Fruit fly (Drosophila melanogaster) whole organism, adult: ENCODE measurements around the gene eIF2A.
A peak's percentile ranks its signal among the peaks of the same experiment; 100 is the strongest.

Experiments used
- CG11617 ChIP-seq: fragments of 200-800 bp; sonication (Bioruptor generic); optimal IDR thresholded peaks from 2 replicates; lab custom pipeline; 2017; ENCODE audit warnings: mild to moderate bottlenecking, missing biosample characterization, missing genetic modification reagents, missing genetic modification characterization
- CG12768 ChIP-seq: fragments of 200-800 bp; sonication (Bioruptor generic); optimal IDR thresholded peaks from 2 replicates; lab custom pipeline; 2017; ENCODE audit warnings: missing biosample characterization, missing genetic modification characterization, mild to moderate bottlenecking, moderate library complexity, missing genetic modification reagents
- CG14711 ChIP-seq: fragments of 200-800 bp; sonication (Bioruptor generic); optimal IDR thresholded peaks from 2 replicates; lab custom pipeline; 2018; ENCODE audit warnings: missing biosample characterization, mild to moderate bottlenecking, missing genetic modification characterization, moderate library complexity
- CG1620 ChIP-seq: fragments of 200-800 bp; sonication (Bioruptor generic); optimal IDR thresholded peaks from 2 replicates; lab custom pipeline; 2016; ENCODE audit warnings: missing biosample characterization, missing genetic modification characterization
- CG33017 ChIP-seq: fragments of 200-800 bp; sonication (Bioruptor generic); optimal IDR thresholded peaks from 2 replicates; lab custom pipeline; 2018; ENCODE audit warnings: missing biosample characterization, mild to moderate bottlenecking, missing genetic modification characterization, moderate library complexity
- CG5204 ChIP-seq: fragments of 200-800 bp; sonication (Bioruptor generic); optimal IDR thresholded peaks from 2 replicates; lab custom pipeline; 2016; ENCODE audit warnings: missing biosample characterization, missing genetic modification characterization
- CG7045 ChIP-seq: fragments of 200-800 bp; sonication (Bioruptor generic); optimal IDR thresholded peaks from 2 replicates; lab custom pipeline; 2017; ENCODE audit warnings: missing biosample characterization, mild to moderate bottlenecking, missing genetic modification characterization
- CG7101 ChIP-seq: fragments of 200-800 bp; sonication (Bioruptor generic); optimal IDR thresholded peaks from 2 replicates; lab custom pipeline; 2018; ENCODE audit warnings: missing biosample characterization, mild to moderate bottlenecking, missing genetic modification characterization, moderate library complexity
- Clk ChIP-seq: fragments of 200-800 bp; sonication (Bioruptor generic); optimal IDR thresholded peaks from 2 replicates; lab custom pipeline; 2017; ENCODE audit warnings: missing biosample characterization, missing genetic modification characterization
- Crg-1 ChIP-seq: fragments of 200-800 bp; sonication (Bioruptor generic); optimal IDR thresholded peaks from 2 replicates; lab custom pipeline; 2016; ENCODE audit warnings: missing biosample characterization, missing genetic modification characterization
- Hr96 ChIP-seq: fragments of 200-800 bp; sonication (Bioruptor generic); optimal IDR thresholded peaks from 2 replicates; lab custom pipeline; 2016; ENCODE audit warnings: missing biosample characterization, missing genetic modification characterization
- Mnt ChIP-seq: fragments of 200-800 bp; sonication (Bioruptor generic); optimal IDR thresholded peaks from 2 replicates; lab custom pipeline; 2016; ENCODE audit warnings: missing biosample characterization, mild to moderate bottlenecking, missing genetic modification characterization
- bab1 ChIP-seq: fragments of 200-800 bp; sonication (Bioruptor generic); optimal IDR thresholded peaks from 3 replicates; lab custom pipeline; 2019; ENCODE audit warnings: missing biosample characterization, mild to moderate bottlenecking, missing genetic modification characterization, moderate library complexity
- cic ChIP-seq: fragments of 200-800 bp; sonication (Bioruptor generic); optimal IDR thresholded peaks from 2 replicates; lab custom pipeline; 2017; ENCODE audit warnings: missing biosample characterization, mild to moderate bottlenecking, missing genetic modification characterization, moderate library complexity
- cnc ChIP-seq, 2 experiments: fragments of >200 bp; optimal IDR thresholded peaks; 2 replicates each; lab custom pipeline; 2017
- kay ChIP-seq: fragments of 200-800 bp; sonication (Bioruptor generic); peaks from one replicate; lab custom pipeline; 2016; ENCODE audit warnings: missing biosample characterization, missing genetic modification characterization, borderline replicate concordance
- ovo ChIP-seq: fragments of 200-800 bp; sonication (Bioruptor generic); optimal IDR thresholded peaks from 2 replicates; lab custom pipeline; 2016; ENCODE audit warnings: missing biosample characterization, missing genetic modification characterization
- pad ChIP-seq: fragments of 200-800 bp; sonication (Bioruptor generic); optimal IDR thresholded peaks from 3 replicates; lab custom pipeline; 2017; ENCODE audit warnings: missing biosample characterization, missing genetic modification characterization, mild to moderate bottlenecking, moderate library complexity, missing genetic modification reagents
- tj ChIP-seq: fragments of 200-800 bp; sonication (Bioruptor generic); optimal IDR thresholded peaks from 3 replicates; lab custom pipeline; 2017; ENCODE audit warnings: missing biosample characterization, mild to moderate bottlenecking, missing genetic modification characterization, moderate library complexity
- toe ChIP-seq: fragments of 200-800 bp; sonication (Bioruptor generic); optimal IDR thresholded peaks from 2 replicates; lab custom pipeline; 2016; ENCODE audit warnings: missing biosample characterization, missing genetic modification characterization

eIF2A gene

dm6 chr3L:21824725-21825353 is at the start of gene eIF2A:
TSS of gene eIF2A (plus strand) at chr3L:21824740.
- no peak for TF ChIP-seq cnc (optimal IDR thresholded peaks at IDR 0.05; lab: Kevin White, UChicago)
- no peak for TF ChIP-seq kay (GFP tag; lab: Kevin White, UChicago)
- TF ChIP-seq CG5204 (GFP tag; lab: Kevin White, UChicago): peak; percentile 34
- TF ChIP-seq pad (GFP tag; lab: Kevin White, UChicago): peak; percentile 72
- peak; percentile 90 for TF ChIP-seq Mnt (GFP tag; lab: Kevin White, UChicago)
- peak; percentile 51 for TF ChIP-seq ovo (GFP tag; lab: Kevin White, UChicago)
- TF ChIP-seq CG14711: peak; percentile 37
- TF ChIP-seq Clk (GFP tag; lab: Kevin White, UChicago): peak; percentile 35
- peak; percentile 77 for TF ChIP-seq bab1 (GFP tag; lab: Kevin White, UChicago)
- TF ChIP-seq CG12768: peak; percentile 67
- TF ChIP-seq CG33017: peak; percentile 52
- peak; percentile 90 for TF ChIP-seq Crg-1 (GFP tag; lab: Kevin White, UChicago)
- peak; percentile 36 for TF ChIP-seq toe (GFP tag; lab: Kevin White, UChicago)
- TF ChIP-seq CG7101 (tag; lab: Kevin White, UChicago): peak; percentile 76
- no peak for TF ChIP-seq tj (GFP tag; lab: Kevin White, UChicago)
- TF ChIP-seq CG1620 (GFP tag; lab: Kevin White, UChicago): peak; percentile 86
- TF ChIP-seq CG7045 (GFP tag; lab: Kevin White, UChicago): peak; percentile 43
- peak; percentile 48 for TF ChIP-seq CG11617 (GFP tag; lab: Kevin White, UChicago)
- peak; percentile 69 for TF ChIP-seq cic (GFP tag; lab: Kevin White, UChicago)
- TF ChIP-seq Hr96 (GFP tag; lab: Kevin White, UChicago): peak; percentile 64

dm6 chr3L:21787883-21788282 is 36.7 kb upstream of the eIF2A start:
- TF ChIP-seq toe (GFP tag; lab: Kevin White, UChicago): no peak
- TF ChIP-seq CG7045 (GFP tag; lab: Kevin White, UChicago): no peak
- TF ChIP-seq Clk (GFP tag; lab: Kevin White, UChicago): no peak
- TF ChIP-seq CG7101 (tag; lab: Kevin White, UChicago): no peak
- TF ChIP-seq CG11617 (GFP tag; lab: Kevin White, UChicago): no peak
- no peak for TF ChIP-seq Crg-1 (GFP tag; lab: Kevin White, UChicago)
- no peak for TF ChIP-seq ovo (GFP tag; lab: Kevin White, UChicago)
- no peak for TF ChIP-seq cic (GFP tag; lab: Kevin White, UChicago)
- no peak for TF ChIP-seq tj (GFP tag; lab: Kevin White, UChicago)
- no peak for TF ChIP-seq CG1620 (GFP tag; lab: Kevin White, UChicago)
- no peak for TF ChIP-seq kay (GFP tag; lab: Kevin White, UChicago)
- no peak for TF ChIP-seq pad (GFP tag; lab: Kevin White, UChicago)
- TF ChIP-seq cnc (optimal IDR thresholded peaks at IDR 0.05; lab: Kevin White, UChicago): no peak
- TF ChIP-seq CG5204 (GFP tag; lab: Kevin White, UChicago): no peak
- no peak for TF ChIP-seq bab1 (GFP tag; lab: Kevin White, UChicago)
- TF ChIP-seq CG33017: no peak

- TF ChIP-seq Mnt (GFP tag; lab: Kevin White, UChicago) (no peak), ovo (GFP tag; lab: Kevin White, UChicago) (no peak), toe (GFP tag; lab: Kevin White, UChicago) (no peak), bab1 (GFP tag; lab: Kevin White, UChicago) (no peak), cic (GFP tag; lab: Kevin White, UChicago) (no peak), CG1620 (GFP tag; lab: Kevin White, UChicago) (no peak), pad (GFP tag; lab: Kevin White, UChicago) (no peak)
Measured at dm6 chr3L:21800424-21800823, 24.1 kb upstream of the eIF2A start.

- TF ChIP-seq ovo (GFP tag; lab: Kevin White, UChicago) (no peak), CG5204 (GFP tag; lab: Kevin White, UChicago) (no peak), Hr96 (GFP tag; lab: Kevin White, UChicago) (no peak), CG12768 (no peak)
Measured at dm6 chr3L:21808003-21808530, 16.5 kb upstream of the eIF2A start.

dm6 chr3L:21808568-21808967 is 16.0 kb upstream of the eIF2A start, which contains the start of gene eg:
TSS of gene eg (plus strand) at chr3L:21808703.
- no peak for TF ChIP-seq Mnt (GFP tag; lab: Kevin White, UChicago)
- no peak for TF ChIP-seq cnc (optimal IDR thresholded peaks at IDR 0.05; lab: Kevin White, UChicago)
- no peak for TF ChIP-seq CG33017
- TF ChIP-seq ovo (GFP tag; lab: Kevin White, UChicago): no peak
- no peak for TF ChIP-seq bab1 (GFP tag; lab: Kevin White, UChicago)
- TF ChIP-seq CG7101 (tag; lab: Kevin White, UChicago): no peak
- TF ChIP-seq tj (GFP tag; lab: Kevin White, UChicago): no peak
- no peak for TF ChIP-seq Crg-1 (GFP tag; lab: Kevin White, UChicago)
- TF ChIP-seq toe (GFP tag; lab: Kevin White, UChicago): no peak
- TF ChIP-seq CG7045 (GFP tag; lab: Kevin White, UChicago): no peak
- no peak for TF ChIP-seq kay (GFP tag; lab: Kevin White, UChicago)
- TF ChIP-seq Hr96 (GFP tag; lab: Kevin White, UChicago): no peak
- no peak for TF ChIP-seq CG5204 (GFP tag; lab: Kevin White, UChicago)
- TF ChIP-seq CG12768: no peak
- no peak for TF ChIP-seq CG11617 (GFP tag; lab: Kevin White, UChicago)
- TF ChIP-seq CG14711: no peak
- TF ChIP-seq Clk (GFP tag; lab: Kevin White, UChicago): no peak
- no peak for TF ChIP-seq CG1620 (GFP tag; lab: Kevin White, UChicago)
- no peak for TF ChIP-seq cic (GFP tag; lab: Kevin White, UChicago)
